Worm (Caenorhabditis elegans) whole organism, young adult: ENCODE results near the gene ZC513.14.

Experiments used
- B0261.1 ChIP-seq: sonication (generic microtip); optimal IDR thresholded peaks from 2 replicates; lab custom pipeline; 2016; ENCODE audit warnings: mild to moderate bottlenecking, missing genetic modification characterization, moderate library complexity, missing compliant biosample characterization
- F10E7.11 ChIP-seq: sonication (generic microtip); optimal IDR thresholded peaks from 2 replicates; lab custom pipeline; 2017; ENCODE audit warnings: mild to moderate bottlenecking, missing genetic modification characterization, moderate library complexity, missing compliant biosample characterization
- F22D6.2 ChIP-seq: sonication (generic microtip); optimal IDR thresholded peaks from 2 replicates; lab custom pipeline; 2016; ENCODE audit warnings: mild to moderate bottlenecking, missing genetic modification characterization, missing compliant biosample characterization
- F33H1.4 ChIP-seq: fragments of 200-800 bp; sonication (Bioruptor generic); IDR thresholded peaks from 2 replicates; pipeline ENCODE4 v1.3.6; 2022; ENCODE audit warnings: missing genetic modification reagents, missing genetic modification characterization, missing compliant biosample characterization
- F39B2.1 ChIP-seq: fragments of 200-800 bp; sonication (Bioruptor generic); IDR thresholded peaks from 2 replicates; pipeline ENCODE4 v1.3.6; 2022; ENCODE audit warnings: missing genetic modification reagents, missing genetic modification characterization, missing compliant biosample characterization
- F55B11.4 ChIP-seq: sonication (generic microtip); optimal IDR thresholded peaks from 2 replicates; lab custom pipeline; 2016; ENCODE audit warnings: missing compliant biosample characterization, missing genetic modification characterization, borderline replicate concordance; ENCODE audit not compliant: insufficient read depth
- K12H6.12 ChIP-seq: fragments of 200-800 bp; sonication (Bioruptor generic); optimal IDR thresholded peaks from 2 replicates; lab custom pipeline; 2018; ENCODE audit warnings: mild to moderate bottlenecking, missing genetic modification characterization, missing compliant biosample characterization
- Y56A3A.18 ChIP-seq: fragments of 200-800 bp; sonication (Bioruptor generic); IDR thresholded peaks from 2 replicates; pipeline ENCODE4 v1.3.6; 2022; ENCODE audit warnings: missing genetic modification reagents, missing genetic modification characterization, missing compliant biosample characterization
- Y67H2A.10 ChIP-seq: fragments of 200-800 bp; sonication (Bioruptor generic); conservative IDR thresholded peaks from 2 replicates; pipeline ENCODE4 v1.3.6; 2022; ENCODE audit warnings: missing genetic modification reagents, missing genetic modification characterization, missing compliant biosample characterization
- Y95B8A.8 ChIP-seq: fragments of 200-800 bp; sonication (Bioruptor generic); IDR thresholded peaks from 2 replicates; pipeline ENCODE4 v1.3.6; 2022; ENCODE audit warnings: missing genetic modification reagents, missing genetic modification characterization, missing compliant biosample characterization
- aptf-2 ChIP-seq: fragments of 200-800 bp; sonication (Bioruptor generic); conservative IDR thresholded peaks from 2 replicates; pipeline ENCODE4 v1.3.6; 2022; ENCODE audit warnings: missing genetic modification reagents, missing genetic modification characterization, missing compliant biosample characterization
- atf-7 ChIP-seq: sonication (generic microtip); optimal IDR thresholded peaks from 2 replicates; lab custom pipeline; 2017; ENCODE audit warnings: mild to moderate bottlenecking, missing genetic modification characterization, missing compliant biosample characterization
- attf-5 ChIP-seq: fragments of 200-800 bp; sonication (Bioruptor generic); optimal IDR thresholded peaks from 2 replicates; lab custom pipeline; 2018; ENCODE audit warnings: mild to moderate bottlenecking, missing genetic modification characterization, missing compliant biosample characterization
- ccch-3 ChIP-seq: fragments of 200-800 bp; sonication (Bioruptor generic); optimal IDR thresholded peaks from 2 replicates; lab custom pipeline; 2018; ENCODE audit warnings: mild to moderate bottlenecking, missing genetic modification characterization, missing compliant biosample characterization
- ceh-100 ChIP-seq: fragments of 200-800 bp; sonication (Bioruptor generic); IDR thresholded peaks from 2 replicates; pipeline ENCODE4 v1.3.6; 2022; ENCODE audit warnings: missing genetic modification reagents, missing genetic modification characterization, missing compliant biosample characterization
- ceh-27 ChIP-seq: fragments of 200-800 bp; sonication (Bioruptor generic); optimal IDR thresholded peaks from 2 replicates; lab custom pipeline; 2018; ENCODE audit warnings: mild to moderate bottlenecking, missing genetic modification characterization, moderate library complexity, missing compliant biosample characterization
- ceh-40 ChIP-seq: fragments of 200-800 bp; sonication (Bioruptor generic); IDR thresholded peaks from 2 replicates; pipeline ENCODE4 v1.3.6; 2022; ENCODE audit warnings: missing genetic modification characterization, missing compliant biosample characterization
- die-1 ChIP-seq: sonication (generic microtip); optimal IDR thresholded peaks from 2 replicates; lab custom pipeline; 2016; ENCODE audit warnings: missing genotype, mild to moderate bottlenecking, missing genetic modification characterization, missing compliant biosample characterization
- dpff-1 ChIP-seq: sonication (generic microtip); optimal IDR thresholded peaks from 2 replicates; lab custom pipeline; 2017; ENCODE audit warnings: mild to moderate bottlenecking, missing genetic modification characterization, missing compliant biosample characterization
- dpl-1 ChIP-seq: fragments of 150-350 bp; optimal IDR thresholded peaks from 2 replicates; lab custom pipeline; 2014; ENCODE audit warnings: missing biosample characterization, missing genetic modification reagents, missing genetic modification characterization
- egl-44 ChIP-seq: fragments of 200-800 bp; sonication (Bioruptor generic); IDR thresholded peaks from 2 replicates; pipeline ENCODE4 v1.3.6; 2022; ENCODE audit warnings: missing genetic modification reagents, missing genetic modification characterization, missing compliant biosample characterization
- egrh-3 ChIP-seq: fragments of 200-800 bp; sonication (Bioruptor generic); IDR thresholded peaks from 2 replicates; pipeline ENCODE4 v1.3.6; 2022; ENCODE audit warnings: missing genetic modification reagents, missing genetic modification characterization, missing compliant biosample characterization
- ekl-4 ChIP-seq: fragments of 200-800 bp; sonication (Bioruptor generic); IDR thresholded peaks from 2 replicates; pipeline ENCODE4 v1.3.6; 2022; ENCODE audit warnings: missing genetic modification reagents, missing genetic modification characterization, missing compliant biosample characterization
- gei-17 ChIP-seq: fragments of 200-800 bp; sonication (Bioruptor generic); optimal IDR thresholded peaks from 2 replicates; lab custom pipeline; 2018; ENCODE audit warnings: mild to moderate bottlenecking, missing genetic modification characterization, missing compliant biosample characterization
- hmg-1.2 ChIP-seq: fragments of 200-800 bp; sonication (Bioruptor generic); IDR thresholded peaks from 2 replicates; pipeline ENCODE4 v1.3.6; 2022; ENCODE audit warnings: missing genetic modification reagents, missing genetic modification characterization, missing compliant biosample characterization
- let-607 ChIP-seq, 2 experiments: fragments of 200-800 bp in 1 of 2; sonication (Bioruptor generic) in 1 of 2; sonication (generic microtip) in 1 of 2; optimal IDR thresholded peaks; 2 replicates each; lab custom pipeline; 2016 to 2018; ENCODE audit warnings: mild to moderate bottlenecking in 2 of 2, missing compliant biosample characterization in 2 of 2, missing genetic modification characterization in 2 of 2, moderate library complexity in 2 of 2, missing genotype in 1 of 2
- lir-1 ChIP-seq: fragments of 200-800 bp; sonication (Bioruptor generic); conservative IDR thresholded peaks from 2 replicates; pipeline ENCODE4 v1.3.6; 2022; ENCODE audit warnings: missing genetic modification reagents, missing genetic modification characterization, missing compliant biosample characterization
- lsy-27 ChIP-seq: sonication (generic microtip); optimal IDR thresholded peaks from 2 replicates; lab custom pipeline; 2017; ENCODE audit warnings: missing genetic modification characterization, mild to moderate bottlenecking, missing compliant biosample characterization, antibody characterized with exemption, missing genotype, borderline replicate concordance; ENCODE audit not compliant: insufficient read depth
- mel-28 ChIP-seq: sonication (generic microtip); optimal IDR thresholded peaks from 2 replicates; lab custom pipeline; 2016; ENCODE audit warnings: borderline replicate concordance, mild to moderate bottlenecking, missing genetic modification characterization, missing compliant biosample characterization
- nhr-27 ChIP-seq: fragments of 200-800 bp; sonication (Bioruptor generic); optimal IDR thresholded peaks from 2 replicates; lab custom pipeline; 2018; ENCODE audit warnings: mild to moderate bottlenecking, missing genetic modification characterization, moderate library complexity, missing compliant biosample characterization
- pbrm-1 ChIP-seq: fragments of 200-800 bp; sonication (Bioruptor generic); IDR thresholded peaks from 2 replicates; pipeline ENCODE4 v1.3.6; 2022; ENCODE audit warnings: missing genetic modification reagents, missing genetic modification characterization, missing compliant biosample characterization
- rec-8 ChIP-seq, 2 experiments: sonication (generic microtip); optimal IDR thresholded peaks; 2 replicates each; lab custom pipeline; 2016; ENCODE audit warnings: mild to moderate bottlenecking in 2 of 2, missing genetic modification characterization in 2 of 2, missing genetic modification reagents in 2 of 2, missing genotype in 2 of 2, missing biosample characterization in 1 of 2, missing compliant biosample characterization in 1 of 2, moderate library complexity in 1 of 2
- sea-2 ChIP-seq: fragments of 200-800 bp; sonication (Bioruptor generic); IDR thresholded peaks from 2 replicates; pipeline ENCODE4 v1.3.6; 2022; ENCODE audit warnings: missing genetic modification characterization, missing compliant biosample characterization
- snpc-1.1 ChIP-seq: sonication (generic microtip); optimal IDR thresholded peaks from 2 replicates; lab custom pipeline; 2017; ENCODE audit warnings: missing genetic modification characterization, mild to moderate bottlenecking, missing compliant biosample characterization, antibody characterized with exemption, moderate library complexity, missing genotype, missing genetic modification reagents; ENCODE audit not compliant: insufficient read depth
- snpc-3.4 ChIP-seq: sonication (generic microtip); optimal IDR thresholded peaks from 2 replicates; lab custom pipeline; 2017; ENCODE audit warnings: missing genetic modification characterization, mild to moderate bottlenecking, missing compliant biosample characterization, antibody characterized with exemption, moderate library complexity, missing genotype, missing genetic modification reagents
- sptf-2 ChIP-seq: fragments of 200-800 bp; sonication (Bioruptor generic); optimal IDR thresholded peaks from 2 replicates; lab custom pipeline; 2018; ENCODE audit warnings: mild to moderate bottlenecking, missing genetic modification characterization, missing compliant biosample characterization
- zim-3 ChIP-seq: sonication (generic microtip); optimal IDR thresholded peaks from 2 replicates; lab custom pipeline; 2017; ENCODE audit warnings: mild to moderate bottlenecking, missing genetic modification characterization, moderate library complexity, missing compliant biosample characterization
- ztf-18 ChIP-seq: sonication (generic microtip); optimal IDR thresholded peaks from 2 replicates; lab custom pipeline; 2016; ENCODE audit warnings: missing genotype, mild to moderate bottlenecking, missing genetic modification characterization, missing compliant biosample characterization
- ztf-25 ChIP-seq: fragments of 200-800 bp; sonication (Bioruptor generic); IDR thresholded peaks from 2 replicates; pipeline ENCODE4 v1.3.6; 2022; ENCODE audit warnings: missing genetic modification reagents, missing genetic modification characterization, missing compliant biosample characterization

Gene ZC513.14

ce11 chrV:8035947-8036346 is at the start of gene ZC513.14:
Gene ZC513.14 (minus strand): TSS chrV:8036047.
- TF ChIP-seq mel-28 (no peak), aptf-2 (GFP tag; lab: Robert Waterston, UW) (no peak), ceh-40 (no peak), sptf-2 (no peak), egl-44 (no peak), zim-3 (tag; lab: Kevin White, UChicago) (no peak), ztf-25 (GFP tag; lab: Robert Waterston, UW) (no peak), lsy-27 (tag; lab: Kevin White, UChicago) (no peak), F22D6.2 (tag; lab: Kevin White, UChicago) (no peak), Y67H2A.10 (no peak), nhr-27 (tag; lab: Kevin White, UChicago) (no peak), ccch-3 (GFP tag; lab: Kevin White, UChicago) (no peak), dpl-1 (GFP tag; lab: Kevin White, UChicago) (no peak), ceh-100 (GFP tag; lab: Robert Waterston, UW) (no peak), rec-8 (tag; optimal IDR thresholded peaks at IDR 0.05; lab: Kevin White, UChicago) (no peak), lir-1 (no peak), let-607 (tag; optimal IDR thresholded peaks at IDR 0.05; lab: Kevin White, UChicago) (no peak), ceh-27 (GFP tag; lab: Kevin White, UChicago) (no peak)

ce11 chrV:8085141-8085540 is 49.3 kb upstream of the ZC513.14 start, which contains the start of gene C09H5.7:
Gene C09H5.7 (minus strand): TSS chrV:8085241.
- TF ChIP-seq snpc-1.1 (tag; lab: Kevin White, UChicago) (no peak), sea-2 (GFP tag; lab: Robert Waterston, UW) (no peak), F33H1.4 (GFP tag; lab: Robert Waterston, UW) (no peak), hmg-1.2 (GFP tag; lab: Robert Waterston, UW) (no peak), B0261.1 (tag; lab: Kevin White, UChicago) (no peak), snpc-3.4 (no peak), K12H6.12 (tag; lab: Kevin White, UChicago) (no peak), Y95B8A.8 (GFP tag; lab: Robert Waterston, UW) (no peak), attf-5 (GFP tag; lab: Kevin White, UChicago) (no peak), dpff-1 (no peak), ekl-4 (GFP tag; lab: Robert Waterston, UW) (no peak), atf-7 (tag; lab: Kevin White, UChicago) (no peak), F39B2.1 (no peak), rec-8 (tag; optimal IDR thresholded peaks at IDR 0.05; lab: Kevin White, UChicago) (no peak), pbrm-1 (GFP tag; lab: Robert Waterston, UW) (no peak), ztf-18 (tag; lab: Kevin White, UChicago) (no peak), F10E7.11 (tag; lab: Kevin White, UChicago) (no peak), Y56A3A.18 (GFP tag; lab: Robert Waterston, UW) (no peak), F55B11.4 (tag; lab: Kevin White, UChicago) (no peak)
- TF ChIP-seq, all 124 proteins: peak for 0

- TF ChIP-seq die-1 (tag; lab: Kevin White, UChicago) (no peak), gei-17 (GFP tag; lab: Kevin White, UChicago) (no peak), egrh-3 (GFP tag; lab: Robert Waterston, UW) (no peak)
These were observed 45.7 kb upstream of the ZC513.14 start, which contains the start of gene str-131 for ce11 chrV:8081579-8081978. Gene str-131 (minus strand): TSS chrV:8081679.
